Worm (Caenorhabditis elegans) whole organism, L1 larva: ENCODE results near the gene clh-2.
A peak's percentile ranks its signal among the peaks of the same experiment; 100 is the strongest.

ENCODE experiments used
- F16B12.6 ChIP-seq: fragments of 150-350 bp; optimal IDR thresholded peaks from 2 replicates; lab custom pipeline; 2014; ENCODE audit warnings: missing biosample characterization, missing genetic modification characterization
- blmp-1 ChIP-seq: fragments of 150-350 bp; optimal IDR thresholded peaks from 2 replicates; lab custom pipeline; 2014; ENCODE audit warnings: missing biosample characterization, missing genetic modification characterization
- ceh-8 ChIP-seq: fragments of 200-800 bp; sonication (Bioruptor generic); optimal IDR thresholded peaks from 2 replicates; lab custom pipeline; 2018; ENCODE audit warnings: mild to moderate bottlenecking, missing genetic modification characterization, moderate library complexity, missing compliant biosample characterization
- ceh-88 ChIP-seq: fragments of 200-800 bp; sonication (Bioruptor generic); IDR thresholded peaks from 2 replicates; pipeline ENCODE4 v1.3.6; 2022; ENCODE audit warnings: missing genetic modification characterization, missing compliant biosample characterization
- ces-1 ChIP-seq: fragments of 150-350 bp; optimal IDR thresholded peaks from 2 replicates; lab custom pipeline; 2014; ENCODE audit warnings: missing biosample characterization, missing genetic modification reagents, missing genetic modification characterization
- elt-2 ChIP-seq: sonication (generic microtip); optimal IDR thresholded peaks from 2 replicates; lab custom pipeline; 2016; ENCODE audit warnings: missing genetic modification characterization, mild to moderate bottlenecking, inconsistent platforms, missing compliant biosample characterization, missing genetic modification reagents
- elt-3 ChIP-seq, 6 experiments: fragments of 150-350 bp in 1 of 6; sonication (generic microtip); optimal IDR thresholded peaks; 2 replicates each; lab custom pipeline; 2017 to 2018; ENCODE audit warnings: missing biosample characterization in 6 of 6, missing genetic modification characterization in 6 of 6, inconsistent platforms in 1 of 6
- fkh-4 ChIP-seq: sonication (generic microtip); optimal IDR thresholded peaks from 2 replicates; lab custom pipeline; 2016; ENCODE audit warnings: missing compliant biosample characterization, missing genetic modification characterization, borderline replicate concordance
- hlh-17 ChIP-seq: fragments of 200-800 bp; sonication (Bioruptor generic); optimal IDR thresholded peaks from 2 replicates; lab custom pipeline; 2018; ENCODE audit warnings: missing genetic modification characterization, mild to moderate bottlenecking, missing compliant biosample characterization, moderate library complexity, borderline replicate concordance
- hlh-4 ChIP-seq: sonication (generic microtip); optimal IDR thresholded peaks from 2 replicates; lab custom pipeline; 2016; ENCODE audit warnings: mild to moderate bottlenecking, missing genetic modification characterization, missing compliant biosample characterization
- hpl-2 ChIP-seq: fragments of 150-350 bp; optimal IDR thresholded peaks from 2 replicates; lab custom pipeline; 2014; ENCODE audit warnings: missing biosample characterization, missing genetic modification reagents, missing genetic modification characterization
- irx-1 ChIP-seq: sonication (generic microtip); optimal IDR thresholded peaks from 2 replicates; lab custom pipeline; 2016; ENCODE audit warnings: missing genetic modification characterization, missing compliant biosample characterization
- isw-1 ChIP-seq: fragments of 200-800 bp; sonication (Bioruptor generic); IDR thresholded peaks from 2 replicates; pipeline ENCODE4 v1.3.6; 2022; ENCODE audit warnings: missing genetic modification characterization, missing compliant biosample characterization
- lin-14 ChIP-seq: fragments of 200-800 bp; sonication (Bioruptor generic); optimal IDR thresholded peaks from 2 replicates; lab custom pipeline; 2018; ENCODE audit warnings: mild to moderate bottlenecking, missing genetic modification characterization, moderate library complexity, missing compliant biosample characterization
- lin-15B ChIP-seq: fragments of 150-350 bp; sonication (generic microtip); optimal IDR thresholded peaks from 3 replicates; lab custom pipeline; 2014; ENCODE audit warnings: missing biosample characterization, missing genetic modification characterization
- lin-35 ChIP-seq, 2 experiments: fragments of 150-350 bp; optimal IDR thresholded peaks; 2 replicates each; lab custom pipeline; 2014; ENCODE audit warnings: missing biosample characterization in 2 of 2, missing genetic modification characterization in 2 of 2, missing genetic modification reagents in 2 of 2
- mdl-1 ChIP-seq, 2 experiments: fragments of 150-350 bp; optimal IDR thresholded peaks; 2 replicates each; lab custom pipeline; 2014 to 2017; ENCODE audit warnings: missing biosample characterization in 2 of 2, missing genetic modification characterization in 2 of 2, inconsistent platforms in 1 of 2
- mep-1 ChIP-seq: fragments of 150-350 bp; optimal IDR thresholded peaks from 2 replicates; lab custom pipeline; 2014; ENCODE audit warnings: missing biosample characterization, missing genetic modification characterization
- nhr-11 ChIP-seq: fragments of 150-350 bp; optimal IDR thresholded peaks from 2 replicates; lab custom pipeline; 2014; ENCODE audit warnings: missing biosample characterization, missing genetic modification characterization
- nhr-20 ChIP-seq: sonication (generic microtip); optimal IDR thresholded peaks from 2 replicates; lab custom pipeline; 2016; ENCODE audit warnings: mild to moderate bottlenecking, missing genetic modification characterization, missing compliant biosample characterization
- nhr-28 ChIP-seq: fragments of 150-350 bp; optimal IDR thresholded peaks from 2 replicates; lab custom pipeline; 2014; ENCODE audit warnings: missing biosample characterization, missing genetic modification characterization
- nhr-77 ChIP-seq: fragments of 150-350 bp; optimal IDR thresholded peaks from 2 replicates; lab custom pipeline; 2014; ENCODE audit warnings: missing biosample characterization, missing genetic modification characterization
- nhr-84 ChIP-seq: sonication (generic microtip); optimal IDR thresholded peaks from 2 replicates; lab custom pipeline; 2017; ENCODE audit warnings: missing biosample characterization, missing genetic modification characterization
- nhr-85 ChIP-seq: sonication (generic microtip); peaks from one replicate; lab custom pipeline; 2016; ENCODE audit warnings: missing genetic modification characterization, inconsistent platforms, missing compliant biosample characterization
- nhr-90 ChIP-seq: sonication (generic microtip); optimal IDR thresholded peaks from 2 replicates; lab custom pipeline; 2016; ENCODE audit warnings: mild to moderate bottlenecking, missing genetic modification characterization, missing compliant biosample characterization; ENCODE audit not compliant: poor library complexity
- pax-3 ChIP-seq: fragments of 200-800 bp; sonication (Bioruptor generic); optimal IDR thresholded peaks from 2 replicates; lab custom pipeline; 2018; ENCODE audit warnings: mild to moderate bottlenecking, missing genetic modification characterization, moderate library complexity, missing compliant biosample characterization
- skn-1 ChIP-seq: fragments of 150-350 bp; optimal IDR thresholded peaks from 2 replicates; lab custom pipeline; 2014; ENCODE audit warnings: missing biosample characterization, missing genetic modification characterization
- snu-23 ChIP-seq: sonication (generic microtip); optimal IDR thresholded peaks from 2 replicates; lab custom pipeline; 2016; ENCODE audit warnings: missing genetic modification characterization, missing compliant biosample characterization
- tlp-1 ChIP-seq: fragments of 150-350 bp; optimal IDR thresholded peaks from 2 replicates; lab custom pipeline; 2014; ENCODE audit warnings: missing biosample characterization, missing genetic modification characterization
- unc-130 ChIP-seq: fragments of 150-350 bp; optimal IDR thresholded peaks from 2 replicates; lab custom pipeline; 2017; ENCODE audit warnings: missing biosample characterization, missing genetic modification characterization, inconsistent platforms
- unc-30 ChIP-seq: sonication (generic microtip); optimal IDR thresholded peaks from 2 replicates; lab custom pipeline; 2017; ENCODE audit warnings: missing biosample characterization, missing genetic modification characterization
- unc-86 ChIP-seq: sonication (generic microtip); optimal IDR thresholded peaks from 2 replicates; lab custom pipeline; 2016; ENCODE audit warnings: missing genetic modification characterization, missing compliant biosample characterization
- vab-15 ChIP-seq: sonication (generic microtip); optimal IDR thresholded peaks from 2 replicates; lab custom pipeline; 2017; ENCODE audit warnings: missing genotype, mild to moderate bottlenecking, missing genetic modification characterization, missing compliant biosample characterization
- xbp-1 ChIP-seq: sonication (generic microtip); optimal IDR thresholded peaks from 2 replicates; lab custom pipeline; 2016; ENCODE audit warnings: missing genetic modification characterization, missing compliant biosample characterization
- ztf-11 ChIP-seq, 2 experiments: sonication (generic microtip); optimal IDR thresholded peaks; 2 replicates each; lab custom pipeline; 2016 to 2017; ENCODE audit warnings: missing genetic modification characterization in 2 of 2, missing biosample characterization in 1 of 2, missing compliant biosample characterization in 1 of 2
- ztf-4 ChIP-seq: fragments of 150-350 bp; optimal IDR thresholded peaks from 2 replicates; lab custom pipeline; 2014; ENCODE audit warnings: missing biosample characterization, missing genetic modification characterization

clh-2 gene

ce11 chrII:11393787-11394186 lies 42.1 kb downstream of the clh-2 start:
- TF ChIP-seq nhr-11 (tag; lab: Kevin White, UChicago) (no peak), mdl-1 (tag; optimal IDR thresholded peaks at IDR 0.05; lab: Kevin White, UChicago) (no peak), ztf-4 (tag; lab: Kevin White, UChicago) (no peak), fkh-4 (no peak), irx-1 (no peak), nhr-90 (tag; lab: Kevin White, UChicago) (no peak), ces-1 (GFP tag; lab: Kevin White, UChicago) (no peak)

- TF ChIP-seq unc-130 (tag; lab: Kevin White, UChicago) (no peak), nhr-85 (peak; percentile 47)
Observed at ce11 chrII:11396217-11396616, 44.5 kb downstream of the clh-2 start.

- peak; percentile 8 for TF ChIP-seq ceh-8 (GFP tag; lab: Kevin White, UChicago)
- TF ChIP-seq ztf-11 (tag; optimal IDR thresholded peaks at IDR 0.05; lab: Kevin White, UChicago), result no peak
Observed at ce11 chrII:11398787-11399186, 47.1 kb downstream of the clh-2 start.

ce11 chrII:11400386-11400785 lies 48.7 kb downstream of the clh-2 start:
- TF ChIP-seq snu-23, result peak; percentile 14
- peak; percentile 55 for TF ChIP-seq mep-1 (tag; lab: Kevin White, UChicago)
- no peak for TF ChIP-seq lin-15B (tag; lab: Kevin White, UChicago)
- peak; percentile 33 for TF ChIP-seq lin-14 (GFP tag; lab: Kevin White, UChicago)
- peak; percentile 52 for TF ChIP-seq blmp-1

- TF ChIP-seq ztf-4 (tag; lab: Kevin White, UChicago) (no peak), lin-14 (GFP tag; lab: Kevin White, UChicago) (peak; percentile 22)
Observed at ce11 chrII:11409678-11410133, 58.0 kb downstream of the clh-2 start, which contains the start of gene C05D12.7. Gene C05D12.7 (plus strand): TSS chrII:11410083.

- TF ChIP-seq unc-86 (tag; lab: Kevin White, UChicago) (no peak), isw-1 (GFP tag; lab: Robert Waterston, UW) (no peak), blmp-1 (peak; percentile 33)
Observed at ce11 chrII:11415672-11416071, 64.0 kb downstream of the clh-2 start, which contains the start of gene C05D12.1. Gene C05D12.1 (minus strand): TSS chrII:11415772.

ce11 chrII:11417999-11418398 lies 66.3 kb downstream of the clh-2 start, which contains the start of gene C05D12.2:
Gene C05D12.2 (plus strand): TSS chrII:11418299.
- no peak for TF ChIP-seq ceh-8 (GFP tag; lab: Kevin White, UChicago)
- no peak for TF ChIP-seq mdl-1 (tag; optimal IDR thresholded peaks at IDR 0.05; lab: Kevin White, UChicago)
- no peak for TF ChIP-seq hlh-4 (tag; lab: Kevin White, UChicago)
- no peak for TF ChIP-seq vab-15 (tag; lab: Kevin White, UChicago)
- no peak for TF ChIP-seq nhr-84
- TF ChIP-seq pax-3 (tag; lab: Kevin White, UChicago), result no peak
- no peak for TF ChIP-seq mep-1 (tag; lab: Kevin White, UChicago)
- no peak for TF ChIP-seq unc-30
- no peak for TF ChIP-seq blmp-1
- no peak for TF ChIP-seq xbp-1
- no peak for TF ChIP-seq skn-1 (tag; lab: Kevin White, UChicago)
- no peak for TF ChIP-seq elt-3 (tag; optimal IDR thresholded peaks at IDR 0.05; lab: Kevin White, UChicago)

- TF ChIP-seq ztf-11 (tag; optimal IDR thresholded peaks at IDR 0.05; lab: Kevin White, UChicago) (no peak), nhr-77 (tag; lab: Kevin White, UChicago) (no peak), elt-2 (tag; lab: Kevin White, UChicago) (peak; percentile 69), hpl-2 (GFP tag; lab: Kevin White, UChicago) (no peak), ceh-8 (GFP tag; lab: Kevin White, UChicago) (no peak), tlp-1 (tag; lab: Kevin White, UChicago) (no peak), ceh-88 (GFP tag; lab: Robert Waterston, UW) (no peak), vab-15 (tag; lab: Kevin White, UChicago) (no peak), nhr-85 (no peak), snu-23 (no peak), ces-1 (GFP tag; lab: Kevin White, UChicago) (no peak), hlh-17 (GFP tag; lab: Kevin White, UChicago) (no peak), F16B12.6 (no peak), nhr-20 (tag; lab: Kevin White, UChicago) (peak; percentile 0), lin-35 (GFP tag; optimal IDR thresholded peaks at IDR 0.05; lab: Kevin White, UChicago) (peak in 1 of 2 experiments; percentile 11), nhr-28 (tag; lab: Kevin White, UChicago) (no peak)
Observed at ce11 chrII:11418476-11418875, 66.8 kb downstream of the clh-2 start.
